Fruit fly (Drosophila melanogaster): ENCODE results near the gene CG11600.

- TF ChIP-seq usp (GFP tag; optimal IDR thresholded peaks at IDR 0.05) (no peak), pan (optimal IDR thresholded peaks at IDR 0.05) (no peak), Dll (optimal IDR thresholded peaks at IDR 0.05) (no peak)
Measured at dm6 chr3R:12674041-12674623, 37.8 kb downstream of the CG11600 start, which contains the start of gene Gnmt.

Measured in whole organism.